Worm (Caenorhabditis elegans) whole organism, L1 larva: ENCODE measurements around the gene fbxb-60.

ENCODE experiments used
- C04F5.9 ChIP-seq: sonication (generic microtip); optimal IDR thresholded peaks from 2 replicates; lab custom pipeline; 2016; ENCODE audit warnings: missing genetic modification characterization, missing compliant biosample characterization
- C34B4.2 ChIP-seq: sonication (generic microtip); optimal IDR thresholded peaks from 2 replicates; lab custom pipeline; 2017; ENCODE audit warnings: mild to moderate bottlenecking, missing genetic modification characterization, missing compliant biosample characterization
- alr-1 ChIP-seq: fragments of 200-800 bp; sonication (Bioruptor generic); optimal IDR thresholded peaks from 2 replicates; lab custom pipeline; 2018; ENCODE audit warnings: borderline replicate concordance, mild to moderate bottlenecking, missing genetic modification characterization, missing compliant biosample characterization
- ama-1 ChIP-seq: fragments of 150-350 bp; optimal IDR thresholded peaks from 2 replicates; lab custom pipeline; 2014
- ceh-8 ChIP-seq: fragments of 200-800 bp; sonication (Bioruptor generic); optimal IDR thresholded peaks from 2 replicates; lab custom pipeline; 2018; ENCODE audit warnings: mild to moderate bottlenecking, missing genetic modification characterization, moderate library complexity, missing compliant biosample characterization
- ces-1 ChIP-seq: fragments of 150-350 bp; optimal IDR thresholded peaks from 2 replicates; lab custom pipeline; 2014; ENCODE audit warnings: missing biosample characterization, missing genetic modification reagents, missing genetic modification characterization
- efl-1 ChIP-seq, 4 experiments: fragments of 150-350 bp; optimal IDR thresholded peaks in 3 of 4; peaks in 1 of 4; 1 replicate in 1 of 4; 2 replicates in 3 of 4; lab custom pipeline; 2014; ENCODE audit warnings: missing biosample characterization in 2 of 4, missing genetic modification characterization in 2 of 4, missing genetic modification reagents in 2 of 4
- elt-2 ChIP-seq: sonication (generic microtip); optimal IDR thresholded peaks from 2 replicates; lab custom pipeline; 2016; ENCODE audit warnings: missing genetic modification characterization, mild to moderate bottlenecking, inconsistent platforms, missing compliant biosample characterization, missing genetic modification reagents
- elt-3 ChIP-seq, 6 experiments: fragments of 150-350 bp in 1 of 6; sonication (generic microtip); optimal IDR thresholded peaks; 2 replicates each; lab custom pipeline; 2017 to 2018; ENCODE audit warnings: missing biosample characterization in 6 of 6, missing genetic modification characterization in 6 of 6, inconsistent platforms in 1 of 6
- fkh-10 ChIP-seq: sonication (generic microtip); optimal IDR thresholded peaks from 2 replicates; lab custom pipeline; 2017; ENCODE audit warnings: missing biosample characterization, missing genetic modification reagents, missing genetic modification characterization
- fos-1 ChIP-seq: fragments of 150-350 bp; optimal IDR thresholded peaks from 2 replicates; lab custom pipeline; 2014; ENCODE audit warnings: missing biosample characterization, missing genetic modification characterization
- grh-1 ChIP-seq: fragments of 200-800 bp; sonication (Bioruptor generic); IDR thresholded peaks from 2 replicates; pipeline ENCODE4 v1.3.6; 2022; ENCODE audit warnings: missing genetic modification reagents, missing genetic modification characterization, missing compliant biosample characterization
- hpl-2 ChIP-seq: fragments of 150-350 bp; optimal IDR thresholded peaks from 2 replicates; lab custom pipeline; 2014; ENCODE audit warnings: missing biosample characterization, missing genetic modification reagents, missing genetic modification characterization
- isw-1 ChIP-seq: fragments of 200-800 bp; sonication (Bioruptor generic); IDR thresholded peaks from 2 replicates; pipeline ENCODE4 v1.3.6; 2022; ENCODE audit warnings: missing genetic modification characterization, missing compliant biosample characterization
- lin-35 ChIP-seq, 2 experiments: fragments of 150-350 bp; optimal IDR thresholded peaks; 2 replicates each; lab custom pipeline; 2014; ENCODE audit warnings: missing biosample characterization in 2 of 2, missing genetic modification characterization in 2 of 2, missing genetic modification reagents in 2 of 2
- lir-3 ChIP-seq: sonication (generic microtip); optimal IDR thresholded peaks from 2 replicates; lab custom pipeline; 2016; ENCODE audit warnings: mild to moderate bottlenecking, missing genetic modification characterization, moderate library complexity, missing compliant biosample characterization; ENCODE audit not compliant: poor library complexity
- mab-9 ChIP-seq: fragments of 200-800 bp; sonication (Bioruptor generic); IDR thresholded peaks from 2 replicates; pipeline ENCODE4 v1.3.6; 2022; ENCODE audit warnings: missing genetic modification reagents, missing genetic modification characterization, missing compliant biosample characterization
- mdl-1 ChIP-seq, 2 experiments: fragments of 150-350 bp; optimal IDR thresholded peaks; 2 replicates each; lab custom pipeline; 2014 to 2017; ENCODE audit warnings: missing biosample characterization in 2 of 2, missing genetic modification characterization in 2 of 2, inconsistent platforms in 1 of 2
- nhr-11 ChIP-seq: fragments of 150-350 bp; optimal IDR thresholded peaks from 2 replicates; lab custom pipeline; 2014; ENCODE audit warnings: missing biosample characterization, missing genetic modification characterization
- nhr-12 ChIP-seq: sonication (generic microtip); optimal IDR thresholded peaks from 2 replicates; lab custom pipeline; 2017; ENCODE audit warnings: missing biosample characterization, missing genetic modification characterization
- nhr-19 ChIP-seq: fragments of 200-800 bp; sonication (Bioruptor generic); conservative IDR thresholded peaks from 2 replicates; pipeline ENCODE4 v1.3.6; 2022; ENCODE audit warnings: missing genetic modification characterization, missing compliant biosample characterization
- nhr-20 ChIP-seq: sonication (generic microtip); optimal IDR thresholded peaks from 2 replicates; lab custom pipeline; 2016; ENCODE audit warnings: mild to moderate bottlenecking, missing genetic modification characterization, missing compliant biosample characterization
- nhr-47 ChIP-seq: sonication (generic microtip); optimal IDR thresholded peaks from 2 replicates; lab custom pipeline; 2016; ENCODE audit warnings: mild to moderate bottlenecking, missing genetic modification characterization, moderate library complexity, missing compliant biosample characterization
- nhr-71 ChIP-seq: sonication (generic microtip); optimal IDR thresholded peaks from 2 replicates; lab custom pipeline; 2016; ENCODE audit warnings: mild to moderate bottlenecking, missing genetic modification characterization, moderate library complexity, missing compliant biosample characterization
- nhr-76 ChIP-seq: sonication (generic microtip); optimal IDR thresholded peaks from 2 replicates; lab custom pipeline; 2017; ENCODE audit warnings: missing biosample characterization, missing genetic modification characterization
- nhr-90 ChIP-seq: sonication (generic microtip); optimal IDR thresholded peaks from 2 replicates; lab custom pipeline; 2016; ENCODE audit warnings: mild to moderate bottlenecking, missing genetic modification characterization, missing compliant biosample characterization; ENCODE audit not compliant: poor library complexity
- pax-3 ChIP-seq: fragments of 200-800 bp; sonication (Bioruptor generic); optimal IDR thresholded peaks from 2 replicates; lab custom pipeline; 2018; ENCODE audit warnings: mild to moderate bottlenecking, missing genetic modification characterization, moderate library complexity, missing compliant biosample characterization
- pqm-1 ChIP-seq: sonication (generic microtip); optimal IDR thresholded peaks from 3 replicates; lab custom pipeline; 2017; ENCODE audit warnings: missing biosample characterization, missing genetic modification characterization
- rnt-1 ChIP-seq: sonication (generic microtip); optimal IDR thresholded peaks from 2 replicates; lab custom pipeline; 2016; ENCODE audit warnings: mild to moderate bottlenecking, missing genetic modification characterization, moderate library complexity, missing compliant biosample characterization
- skn-1 ChIP-seq: fragments of 150-350 bp; optimal IDR thresholded peaks from 2 replicates; lab custom pipeline; 2014; ENCODE audit warnings: missing biosample characterization, missing genetic modification characterization
- sup-37 ChIP-seq: fragments of 200-800 bp; sonication (Bioruptor generic); optimal IDR thresholded peaks from 2 replicates; lab custom pipeline; 2018; ENCODE audit warnings: mild to moderate bottlenecking, missing genetic modification characterization, missing compliant biosample characterization
- swsn-7 ChIP-seq: sonication (generic microtip); optimal IDR thresholded peaks from 2 replicates; lab custom pipeline; 2016; ENCODE audit warnings: missing genetic modification characterization, missing compliant biosample characterization
- unc-86 ChIP-seq: sonication (generic microtip); optimal IDR thresholded peaks from 2 replicates; lab custom pipeline; 2016; ENCODE audit warnings: missing genetic modification characterization, missing compliant biosample characterization
- ztf-4 ChIP-seq: fragments of 150-350 bp; optimal IDR thresholded peaks from 2 replicates; lab custom pipeline; 2014; ENCODE audit warnings: missing biosample characterization, missing genetic modification characterization

The fbxb-60 gene

DNA sequence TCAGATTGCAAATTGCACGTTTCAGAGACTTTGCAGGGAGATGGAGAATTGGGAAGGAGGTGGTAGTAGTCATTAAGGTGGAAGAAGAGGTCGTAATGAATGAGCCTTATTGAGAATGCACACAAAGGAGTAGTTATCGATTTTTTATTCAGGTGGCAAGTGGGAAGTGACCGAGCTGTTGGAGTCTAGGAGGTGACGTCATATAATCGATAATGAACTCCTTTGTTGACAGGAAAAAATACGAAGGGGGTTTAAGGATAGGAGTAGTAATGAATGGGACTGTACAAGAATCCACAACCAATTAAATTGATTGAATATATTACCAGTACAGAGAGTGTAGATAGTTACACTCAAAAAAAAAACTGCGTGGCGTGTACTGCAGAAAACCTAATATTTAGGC, 4.3 kb downstream of the fbxb-60 start, which contains the start of gene fbxb-62:
fbxb-62 (minus strand) TSS at position 101 of the 400 bp plus-strand sequence.
- TF ChIP-seq elt-2 (no peak), fkh-10 (no peak), nhr-19 (0 out of 2 replicates have a peak, but pooled peaks have one; percentile 3), mab-9 (GFP tag; lab: Robert Waterston, UW) (no peak), lin-35 (GFP tag; optimal IDR thresholded peaks at IDR 0.05; lab: Kevin White, UChicago) (no peak), lir-3 (tag; lab: Kevin White, UChicago) (no peak)
- TF ChIP-seq, all 84 proteins: peak for 1

- TF ChIP-seq mab-9 (GFP tag; lab: Robert Waterston, UW) (no peak), nhr-12 (tag; lab: Kevin White, UChicago) (no peak), ceh-8 (GFP tag; lab: Kevin White, UChicago) (no peak), sup-37 (GFP tag; lab: Kevin White, UChicago) (no peak), nhr-47 (tag; lab: Kevin White, UChicago) (no peak), nhr-90 (tag; lab: Kevin White, UChicago) (no peak), ces-1 (no peak), mdl-1 (tag; optimal IDR thresholded peaks at IDR 0.05; lab: Kevin White, UChicago) (no peak), alr-1 (tag; lab: Kevin White, UChicago) (no peak), ama-1 (lab: Kevin White, UChicago) (no peak)
These were observed 6.1 kb downstream of the fbxb-60 start, which contains the start of the genes fbxb-63 and fbxb-61 for ce11 chrV:19303589-19304174. Gene fbxb-63 (minus strand): TSS chrV:19303730. Gene fbxb-61 (plus strand): TSS chrV:19304124.

DNA sequence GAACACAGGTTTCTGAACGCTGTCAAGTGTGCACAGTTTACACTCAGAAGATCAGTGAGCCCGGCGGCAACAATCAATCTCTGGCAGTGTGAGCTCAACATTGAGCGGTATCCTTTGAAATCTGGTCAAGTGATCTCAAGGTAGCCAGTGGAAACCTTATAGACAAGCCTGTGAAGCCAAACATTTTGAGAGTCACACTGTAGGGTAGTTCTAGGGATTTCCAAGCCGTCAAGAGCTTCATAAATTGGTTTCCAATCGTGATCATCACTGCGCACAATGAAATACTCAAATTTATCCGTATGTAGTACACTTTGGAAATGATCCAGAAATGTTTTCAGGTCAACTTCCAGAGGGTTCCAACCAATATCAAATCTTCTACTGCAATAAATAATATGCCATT, 9.3 kb downstream of the fbxb-60 start, which contains the start of gene F55C9.15:
F55C9.15 (minus strand) TSS at position 101 of the 400 bp plus-strand sequence.
- TF ChIP-seq elt-2 (no peak), pax-3 (tag; lab: Kevin White, UChicago) (no peak), alr-1 (tag; lab: Kevin White, UChicago) (no peak), ces-1 (no peak), nhr-11 (tag; lab: Kevin White, UChicago) (no peak), hpl-2 (GFP tag; lab: Kevin White, UChicago) (no peak), nhr-71 (tag; lab: Kevin White, UChicago) (no peak), sup-37 (GFP tag; lab: Kevin White, UChicago) (no peak), C34B4.2 (tag; lab: Kevin White, UChicago) (no peak)

DNA sequence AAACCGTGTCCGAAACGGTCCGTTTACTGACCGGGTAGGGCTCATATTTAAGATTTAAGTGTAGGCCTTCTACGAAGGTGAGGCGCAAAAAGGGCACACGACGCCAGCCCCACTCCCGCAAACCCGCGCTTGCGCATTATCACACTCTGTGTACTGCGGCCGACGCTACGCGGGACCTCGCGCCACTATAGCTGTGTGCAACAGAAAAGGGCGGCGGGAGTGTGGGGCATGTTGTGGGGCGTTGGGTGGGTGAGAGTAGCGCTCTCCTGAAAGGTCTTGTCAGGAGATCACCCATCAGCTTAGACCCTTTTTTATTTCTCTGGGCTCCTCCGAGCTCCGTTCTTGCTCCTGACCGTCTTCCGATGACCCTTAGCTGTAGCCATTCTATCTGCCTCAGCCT, 10.5 kb downstream of the fbxb-60 start:
- TF ChIP-seq elt-3 (tag; optimal IDR thresholded peaks at IDR 0.05; lab: Kevin White, UChicago), result no peak
- no peak for TF ChIP-seq nhr-71 (tag; lab: Kevin White, UChicago)
- no peak for TF ChIP-seq rnt-1 (tag; lab: Kevin White, UChicago)
- no peak for TF ChIP-seq sup-37 (GFP tag; lab: Kevin White, UChicago)
- no peak for TF ChIP-seq ztf-4 (tag; lab: Kevin White, UChicago)
- TF ChIP-seq swsn-7, result no peak
- TF ChIP-seq isw-1, result no peak
- TF ChIP-seq pqm-1 (tag; lab: Kevin White, UChicago), result no peak
- no peak for TF ChIP-seq skn-1 (tag; lab: Kevin White, UChicago)
- no peak for TF ChIP-seq C04F5.9 (tag; lab: Kevin White, UChicago)
- no peak for TF ChIP-seq lin-35 (GFP tag; optimal IDR thresholded peaks at IDR 0.05; lab: Kevin White, UChicago)
- TF ChIP-seq nhr-20 (tag; lab: Kevin White, UChicago), result no peak
- TF ChIP-seq grh-1 (GFP tag; lab: Robert Waterston, UW), result no peak
- TF ChIP-seq fos-1 (tag; lab: Kevin White, UChicago), result no peak
- TF ChIP-seq nhr-76 (tag; lab: Kevin White, UChicago), result no peak
- TF ChIP-seq unc-86, result no peak
- TF ChIP-seq efl-1 (optimal IDR thresholded peaks at IDR 0.05; lab: Kevin White, UChicago), result no peak
- TF ChIP-seq efl-1 (GFP tag; optimal IDR thresholded peaks at IDR 0.05 in 1 of 2; lab: Kevin White, UChicago), result no peak
